Worm (Caenorhabditis elegans) whole organism, L4/young adult: Measurements from ENCODE around the gene srz-56.
"Not testable (repeated sequence)": the region's sequence is repeated elsewhere in the genome, so short reads cannot be mapped to it uniquely, and the experiment has no call there.

Source experiments
- W03F9.2 ChIP-seq: fragments of 150-350 bp; optimal IDR thresholded peaks from 2 replicates; lab custom pipeline; 2014; ENCODE audit warnings: missing biosample characterization, missing genetic modification characterization
- dao-5 ChIP-seq: sonication (generic microtip); optimal IDR thresholded peaks from 2 replicates; lab custom pipeline; 2016; ENCODE audit warnings: missing genotype, missing genetic modification characterization, moderate library complexity, missing compliant biosample characterization
- him-1 ChIP-seq: sonication (generic microtip); optimal IDR thresholded peaks from 2 replicates; lab custom pipeline; 2016; ENCODE audit warnings: missing genotype, missing genetic modification reagents, missing genetic modification characterization, missing compliant biosample characterization

srz-56 gene

ce11 chrIII:2234192-2234934, 6.2 kb upstream of the srz-56 start, which contains the start of gene C39B5.2:
C39B5.2 (plus strand) TSS chrIII:2234884.
- TF ChIP-seq W03F9.2, result no peak
- TF ChIP-seq dao-5 (tag; lab: Kevin White, UChicago), result no peak

ce11 chrIII:2239587-2240144, 905 bp upstream of the srz-56 start, which contains the start of gene C39B5.10:
C39B5.10 (minus strand) TSS chrIII:2239637.
- TF ChIP-seq dao-5 (tag; lab: Kevin White, UChicago) (no peak), him-1 (tag; lab: Kevin White, UChicago) (no peak), W03F9.2 (no peak)

ce11 chrIII:2243617-2244016, 3.0 kb downstream of the srz-56 start:
- TF ChIP-seq W03F9.2 (no peak), him-1 (tag; lab: Kevin White, UChicago) (no peak), dao-5 (tag; lab: Kevin White, UChicago) (no peak)

ce11 chrIII:2245727-2246126, 5.2 kb downstream of the srz-56 start, which contains the start of gene srd-67:
srd-67 (minus strand) TSS chrIII:2245827.
- TF ChIP-seq him-1 (tag; lab: Kevin White, UChicago) (no peak), dao-5 (tag; lab: Kevin White, UChicago) (no peak), W03F9.2 (no peak)

ce11 chrIII:2251348-2251747, 10.8 kb downstream of the srz-56 start, which contains the start of gene fbxa-7:
fbxa-7 (minus strand) TSS chrIII:2251448.
- TF ChIP-seq him-1 (tag; lab: Kevin White, UChicago), result no peak
- no peak for TF ChIP-seq W03F9.2

ce11 chrIII:2253027-2253499, 12.5 kb downstream of the srz-56 start, which contains the start of gene fbxa-73:
fbxa-73 (plus strand) TSS chrIII:2253449.
- no peak for TF ChIP-seq him-1 (tag; lab: Kevin White, UChicago)
- TF ChIP-seq W03F9.2, result no peak
- TF ChIP-seq dao-5 (tag; lab: Kevin White, UChicago), result no peak

- TF ChIP-seq W03F9.2 (no peak), him-1 (tag; lab: Kevin White, UChicago) (no peak), dao-5 (tag; lab: Kevin White, UChicago) (no peak)
Measured at ce11 chrIII:2255522-2255921, 15.0 kb downstream of the srz-56 start, which contains the start of gene fbxa-71. fbxa-71 (plus strand) TSS chrIII:2255822.

ce11 chrIII:2258863-2259262, 18.3 kb downstream of the srz-56 start, which contains the start of gene fbxa-43:
fbxa-43 (minus strand) TSS chrIII:2258963.
- TF ChIP-seq dao-5 (tag; lab: Kevin White, UChicago), result no peak
- TF ChIP-seq him-1 (tag; lab: Kevin White, UChicago), result no peak
- TF ChIP-seq W03F9.2, result no peak

- TF ChIP-seq dao-5 (tag; lab: Kevin White, UChicago) (no peak), W03F9.2 (no peak), him-1 (tag; lab: Kevin White, UChicago) (no peak)
Measured at ce11 chrIII:2259329-2259728, 18.8 kb downstream of the srz-56 start.

- not testable (repeated sequence) for TF ChIP-seq W03F9.2; him-1 (tag; lab: Kevin White, UChicago); dao-5 (tag; lab: Kevin White, UChicago)
Measured at ce11 chrIII:2261353-2261752, 20.8 kb downstream of the srz-56 start, which contains the start of gene fbxa-42. fbxa-42 (minus strand) TSS chrIII:2261453.

- no peak for TF ChIP-seq him-1 (tag; lab: Kevin White, UChicago)
- TF ChIP-seq dao-5 (tag; lab: Kevin White, UChicago), result no peak
- no peak for TF ChIP-seq W03F9.2
Measured at ce11 chrIII:2262942-2263341, 22.4 kb downstream of the srz-56 start, which contains the start of gene Y54F10BM.6. Y54F10BM.6 (plus strand) TSS chrIII:2263242.

ce11 chrIII:2265986-2266701, 25.6 kb downstream of the srz-56 start, which contains the start of gene fbxa-9:
fbxa-9 (plus strand) TSS chrIII:2266651.
- TF ChIP-seq W03F9.2, result no peak
- TF ChIP-seq dao-5 (tag; lab: Kevin White, UChicago), result no peak
- no peak for TF ChIP-seq him-1 (tag; lab: Kevin White, UChicago)

- TF ChIP-seq him-1 (tag; lab: Kevin White, UChicago) (no peak), dao-5 (tag; lab: Kevin White, UChicago) (no peak), W03F9.2 (no peak)
Measured at ce11 chrIII:2272075-2272474, 31.5 kb downstream of the srz-56 start, which contains the start of gene fbxa-48. fbxa-48 (minus strand) TSS chrIII:2272175.
